Fruit fly (Drosophila melanogaster) whole organism, embryonic: ENCODE results near the gene Mst85C.
A peak's percentile ranks its signal among the peaks of the same experiment; 100 is the strongest.

Experiments used
- Atf3 ChIP-seq: fragments of 200-800 bp; sonication (Bioruptor generic); optimal IDR thresholded peaks from 3 replicates; lab custom pipeline; 2016; ENCODE audit warnings: missing biosample characterization, missing genetic modification characterization
- CG15514 ChIP-seq: fragments of 200-800 bp; sonication (Bioruptor generic); optimal IDR thresholded peaks from 3 replicates; lab custom pipeline; 2017; ENCODE audit warnings: missing biosample characterization, missing genetic modification characterization, mild to moderate bottlenecking, moderate library complexity, missing genetic modification reagents
- CG2129 ChIP-seq: fragments of 200-800 bp; sonication (Bioruptor generic); IDR thresholded peaks from 2 replicates; pipeline ENCODE4 v1.3.6; 2022; ENCODE audit warnings: missing biosample characterization, missing genetic modification characterization; ENCODE audit not compliant: partially characterized antibody
- CG4617 ChIP-seq: fragments of 200-800 bp; sonication (Bioruptor generic); optimal IDR thresholded peaks from 3 replicates; lab custom pipeline; 2016; ENCODE audit warnings: missing biosample characterization, missing genetic modification characterization, borderline replicate concordance
- CG6683 ChIP-seq: fragments of 200-800 bp; sonication (Bioruptor generic); optimal IDR thresholded peaks from 2 replicates; lab custom pipeline; 2017; ENCODE audit warnings: missing biosample characterization, mild to moderate bottlenecking, missing genetic modification characterization, missing genetic modification reagents
- CG8478 ChIP-seq: fragments of >200 bp; optimal IDR thresholded peaks from 2 replicates; lab custom pipeline; 2018
- Dll ChIP-seq: fragments of 200-800 bp; sonication (Bioruptor generic); IDR thresholded peaks from 4 replicates; pipeline ENCODE4 v1.3.6; 2022; ENCODE audit warnings: missing biosample characterization, missing genetic modification characterization; ENCODE audit not compliant: partially characterized antibody
- HLH3B ChIP-seq: fragments of 200-800 bp; sonication (Bioruptor generic); IDR thresholded peaks from 2 replicates; pipeline ENCODE4 v1.3.6; 2022; ENCODE audit warnings: missing biosample characterization, missing genetic modification characterization
- PHDP ChIP-seq: fragments of 200-800 bp; sonication (Bioruptor generic); optimal IDR thresholded peaks from 3 replicates; lab custom pipeline; 2018; ENCODE audit warnings: missing biosample characterization, mild to moderate bottlenecking, missing genetic modification characterization, moderate library complexity
- Scr ChIP-seq: fragments of 200-800 bp; sonication (Bioruptor generic); IDR thresholded peaks from 2 replicates; pipeline ENCODE4 v1.3.6; 2022; ENCODE audit warnings: missing biosample characterization, missing genetic modification characterization; ENCODE audit not compliant: partially characterized antibody
- dysf ChIP-seq: fragments of 200-800 bp; sonication (Bioruptor generic); IDR thresholded peaks from 3 replicates; pipeline ENCODE4 v1.3.6; 2022; ENCODE audit warnings: missing biosample characterization, missing genetic modification characterization
- klu ChIP-seq: fragments of 200-800 bp; sonication (Bioruptor generic); IDR thresholded peaks from 2 replicates; pipeline ENCODE4 v1.3.6; 2022; ENCODE audit warnings: missing biosample characterization, missing genetic modification characterization
- unpg ChIP-seq: fragments of 200-800 bp; sonication (Bioruptor generic); optimal IDR thresholded peaks from 3 replicates; lab custom pipeline; 2018; ENCODE audit warnings: missing biosample characterization, mild to moderate bottlenecking, missing genetic modification characterization, moderate library complexity

dm6 chr3R:9031797-9032418, 16.5 kb upstream of the Mst85C start:
- TF ChIP-seq CG6683 (peak; percentile 73), Scr (GFP tag; lab: Robert Waterston, UW) (no peak), CG8478 (lab: Kevin White, UChicago) (no peak), CG15514 (peak; percentile 75), Atf3 (GFP tag; lab: Kevin White, UChicago) (peak; percentile 79), PHDP (peak; percentile 88), CG4617 (GFP tag; lab: Kevin White, UChicago) (peak; percentile 62), dysf (GFP tag; lab: Robert Waterston, UW) (peak; percentile 93), klu (GFP tag; lab: Robert Waterston, UW) (peak; percentile 29; the same call in 1 of the 2 replicates), CG2129 (GFP tag; lab: Robert Waterston, UW) (no peak), HLH3B (GFP tag; lab: Robert Waterston, UW) (peak; percentile 92), Dll (GFP tag; lab: Robert Waterston, UW) (no peak), unpg (GFP tag; lab: Kevin White, UChicago) (peak; percentile 91)
